Worm (Caenorhabditis elegans): ENCODE measurements around the gene twk-26.
A peak's percentile ranks its signal among the peaks of the same experiment; 100 is the strongest.

The twk-26 gene

ce11 chrX:3059299-3059698 lies 4.7 kb upstream of the twk-26 start, which contains the start of gene rsef-1:
Gene rsef-1 (minus strand): TSS chrX:3059399.
- TF ChIP-seq unc-62 (GFP tag; optimal IDR thresholded peaks at IDR 0.05): no peak

ce11 chrX:3057656-3058055 lies 3.0 kb upstream of the twk-26 start:
- TF ChIP-seq unc-62 (GFP tag; optimal IDR thresholded peaks at IDR 0.05): no peak

- no peak for TF ChIP-seq unc-62 (GFP tag; optimal IDR thresholded peaks at IDR 0.05)
Observed at ce11 chrX:3056098-3056497, 1.5 kb upstream of the twk-26 start.

- TF ChIP-seq unc-62 (GFP tag; optimal IDR thresholded peaks at IDR 0.05): no peak
Observed at ce11 chrX:3054394-3054793, 230 bp downstream of the twk-26 start.

- TF ChIP-seq unc-62 (GFP tag; optimal IDR thresholded peaks at IDR 0.05): no peak
Observed at ce11 chrX:3051315-3051993, 3.2 kb downstream of the twk-26 start.

- TF ChIP-seq unc-62 (GFP tag; optimal IDR thresholded peaks at IDR 0.05): no peak
Observed at ce11 chrX:3049233-3049632, 5.4 kb downstream of the twk-26 start.

ce11 chrX:3048696-3049095 lies 5.9 kb downstream of the twk-26 start:
- no peak for TF ChIP-seq unc-62 (GFP tag; optimal IDR thresholded peaks at IDR 0.05)

ce11 chrX:3047224-3047623 lies 7.4 kb downstream of the twk-26 start:
- TF ChIP-seq unc-62 (GFP tag; optimal IDR thresholded peaks at IDR 0.05): no peak

ce11 chrX:3045466-3045865 lies 9.2 kb downstream of the twk-26 start, which contains the start of gene cnnm-3:
Gene cnnm-3 (minus strand): TSS chrX:3045847.
- TF ChIP-seq unc-62 (GFP tag; optimal IDR thresholded peaks at IDR 0.05): no peak

- no peak for TF ChIP-seq unc-62 (GFP tag; optimal IDR thresholded peaks at IDR 0.05)
Observed at ce11 chrX:3040609-3041008, 14.0 kb downstream of the twk-26 start.

- TF ChIP-seq unc-62 (GFP tag; optimal IDR thresholded peaks at IDR 0.05): no peak
Observed at ce11 chrX:3040021-3040420, 14.6 kb downstream of the twk-26 start.

ce11 chrX:3035972-3036379 lies 18.6 kb downstream of the twk-26 start:
- TF ChIP-seq unc-62 (GFP tag; optimal IDR thresholded peaks at IDR 0.05): peak; percentile 7

ce11 chrX:3034203-3034602 lies 20.4 kb downstream of the twk-26 start, which contains the start of gene M02F4.2:
Gene M02F4.2 (minus strand): TSS chrX:3034303.
- TF ChIP-seq unc-62 (GFP tag; optimal IDR thresholded peaks at IDR 0.05): no peak

- TF ChIP-seq unc-62 (GFP tag; optimal IDR thresholded peaks at IDR 0.05): no peak
Observed at ce11 chrX:3033492-3033891, 21.1 kb downstream of the twk-26 start.

- TF ChIP-seq unc-62 (GFP tag; optimal IDR thresholded peaks at IDR 0.05): no peak
Observed at ce11 chrX:3031484-3031883, 23.1 kb downstream of the twk-26 start, which contains the start of gene clec-265. Gene clec-265 (plus strand): TSS chrX:3031783.

ce11 chrX:3029030-3029429 lies 25.6 kb downstream of the twk-26 start, which contains the start of gene M02F4.1:
Gene M02F4.1 (minus strand): TSS chrX:3029130.
- TF ChIP-seq unc-62 (GFP tag; optimal IDR thresholded peaks at IDR 0.05): no peak

ce11 chrX:3025145-3025544 lies 29.5 kb downstream of the twk-26 start:
- no peak for TF ChIP-seq unc-62 (GFP tag; optimal IDR thresholded peaks at IDR 0.05)

Measured in whole organism, dauer.